Fruit fly (Drosophila melanogaster) whole organism, embryonic: Measurements from ENCODE around the gene CG12880.

Experiments used
- B-H1 ChIP-seq: fragments of 200-800 bp; sonication (Bioruptor generic); IDR thresholded peaks from 3 replicates; pipeline ENCODE4 v1.3.6; 2022; ENCODE audit warnings: missing biosample characterization, missing genetic modification characterization
- CG11723 ChIP-seq: fragments of 200-800 bp; sonication (Bioruptor generic); optimal IDR thresholded peaks from 2 replicates; lab custom pipeline; 2017; ENCODE audit warnings: missing biosample characterization, mild to moderate bottlenecking, missing genetic modification characterization
- CG1529 ChIP-seq: fragments of 200-800 bp; sonication (Bioruptor generic); optimal IDR thresholded peaks from 3 replicates; lab custom pipeline; 2018; ENCODE audit warnings: missing biosample characterization, missing genetic modification characterization
- CG15479 ChIP-seq: fragments of 200-800 bp; sonication (Bioruptor generic); optimal IDR thresholded peaks from 3 replicates; lab custom pipeline; 2019; ENCODE audit warnings: missing biosample characterization, mild to moderate bottlenecking, missing genetic modification characterization, moderate library complexity
- CG1602 ChIP-seq: fragments of 200-800 bp; sonication (Bioruptor generic); optimal IDR thresholded peaks from 3 replicates; lab custom pipeline; 2016; ENCODE audit warnings: missing biosample characterization, missing genetic modification characterization
- CG2116 ChIP-seq: fragments of 200-800 bp; sonication (Bioruptor generic); optimal IDR thresholded peaks from 3 replicates; lab custom pipeline; 2018; ENCODE audit warnings: missing biosample characterization, mild to moderate bottlenecking, missing genetic modification characterization
- CG2712 ChIP-seq: fragments of 200-800 bp; optimal IDR thresholded peaks from 3 replicates; lab custom pipeline; 2019; ENCODE audit warnings: missing biosample characterization, mild to moderate bottlenecking, missing genetic modification characterization, moderate library complexity
- CG33213 ChIP-seq: fragments of 200-800 bp; sonication (Bioruptor generic); optimal IDR thresholded peaks from 3 replicates; lab custom pipeline; 2016; ENCODE audit warnings: missing biosample characterization, missing genetic modification characterization
- CG4360 ChIP-seq: fragments of 200-800 bp; sonication (Bioruptor generic); IDR thresholded peaks from 2 replicates; pipeline ENCODE4 v1.3.6; 2022; ENCODE audit warnings: missing biosample characterization, missing genetic modification characterization
- CG6683 ChIP-seq: fragments of 200-800 bp; sonication (Bioruptor generic); optimal IDR thresholded peaks from 2 replicates; lab custom pipeline; 2017; ENCODE audit warnings: missing biosample characterization, mild to moderate bottlenecking, missing genetic modification characterization, missing genetic modification reagents
- CG7786 ChIP-seq: fragments of 200-800 bp; sonication (Bioruptor generic); optimal IDR thresholded peaks from 2 replicates; lab custom pipeline; 2016; ENCODE audit warnings: missing biosample characterization, missing genetic modification characterization
- CG8290 ChIP-seq, 3 experiments: fragments of 200-800 bp; sonication (Bioruptor generic); optimal IDR thresholded peaks; 2 replicates each; lab custom pipeline; 2016 to 2019; ENCODE audit warnings: missing biosample characterization in 3 of 3, missing genetic modification characterization in 3 of 3, mild to moderate bottlenecking in 2 of 3, moderate library complexity in 1 of 3
- CG9876 ChIP-seq: fragments of 200-800 bp; sonication (Bioruptor generic); optimal IDR thresholded peaks from 2 replicates; lab custom pipeline; 2016; ENCODE audit warnings: missing biosample characterization, missing genetic modification characterization
- CrebB ChIP-seq: fragments of 200-800 bp; sonication (Bioruptor generic); optimal IDR thresholded peaks from 3 replicates; lab custom pipeline; 2018; ENCODE audit warnings: missing biosample characterization, mild to moderate bottlenecking, missing genetic modification characterization
- Dek ChIP-seq: fragments of 200-800 bp; sonication (Bioruptor generic); optimal IDR thresholded peaks from 3 replicates; lab custom pipeline; 2019; ENCODE audit warnings: missing biosample characterization, mild to moderate bottlenecking, missing genetic modification characterization, moderate library complexity
- Dip3 ChIP-seq: fragments of 200-800 bp; sonication (Bioruptor generic); optimal IDR thresholded peaks from 3 replicates; lab custom pipeline; 2016; ENCODE audit warnings: missing biosample characterization, missing genetic modification characterization
- ERR ChIP-seq: fragments of 200-800 bp; sonication (Bioruptor generic); optimal IDR thresholded peaks from 2 replicates; lab custom pipeline; 2016; ENCODE audit warnings: missing biosample characterization, missing genetic modification characterization
- HLH54F ChIP-seq: fragments of 200-800 bp; sonication (Bioruptor generic); optimal IDR thresholded peaks from 3 replicates; lab custom pipeline; 2016; ENCODE audit warnings: missing biosample characterization, missing genetic modification characterization
- HmgZ ChIP-seq: fragments of 200-800 bp; sonication (Bioruptor generic); optimal IDR thresholded peaks from 2 replicates; lab custom pipeline; 2018; ENCODE audit warnings: missing biosample characterization, mild to moderate bottlenecking, missing genetic modification characterization
- Nf-YA ChIP-seq: fragments of 200-800 bp; sonication (Bioruptor generic); IDR thresholded peaks from 2 replicates; pipeline ENCODE4 v1.3.6; 2022; ENCODE audit warnings: missing biosample characterization, missing genetic modification characterization
- Nf-YC ChIP-seq: fragments of 200-800 bp; optimal IDR thresholded peaks from 3 replicates; lab custom pipeline; 2019; ENCODE audit warnings: missing biosample characterization, mild to moderate bottlenecking, missing genetic modification characterization, moderate library complexity
- Rfx ChIP-seq: fragments of 200-800 bp; sonication (Bioruptor generic); IDR thresholded peaks from 2 replicates; pipeline ENCODE4 v1.3.6; 2022; ENCODE audit warnings: missing biosample characterization, missing genetic modification characterization
- Sry-β ChIP-seq: fragments of 200-800 bp; sonication (Bioruptor generic); optimal IDR thresholded peaks from 2 replicates; lab custom pipeline; 2018; ENCODE audit warnings: missing biosample characterization, mild to moderate bottlenecking, missing genetic modification characterization, moderate library complexity
- YL-1 ChIP-seq: fragments of 200-800 bp; sonication (Bioruptor generic); optimal IDR thresholded peaks from 3 replicates; lab custom pipeline; 2017; ENCODE audit warnings: missing biosample characterization, mild to moderate bottlenecking, missing genetic modification characterization
- aop ChIP-seq: fragments of 200-800 bp; sonication (Bioruptor generic); IDR thresholded peaks from 2 replicates; pipeline ENCODE4 v1.3.6; 2022; ENCODE audit warnings: missing biosample characterization, missing genetic modification characterization
- bowl ChIP-seq: fragments of 200-800 bp; sonication (Bioruptor generic); IDR thresholded peaks from 2 replicates; pipeline ENCODE4 v1.3.6; 2022; ENCODE audit warnings: missing biosample characterization, missing genetic modification characterization
- crol ChIP-seq: fragments of 200-800 bp; sonication (Bioruptor generic); IDR thresholded peaks from 2 replicates; pipeline ENCODE4 v1.3.6; 2022; ENCODE audit warnings: missing biosample characterization, missing genetic modification characterization
- dpn ChIP-seq, 2 experiments: fragments of 200-800 bp; sonication (Bioruptor generic); optimal IDR thresholded peaks; 3 replicates each; lab custom pipeline; 2016; ENCODE audit warnings: missing biosample characterization in 2 of 2, missing genetic modification characterization in 2 of 2
- fru ChIP-seq: fragments of >200 bp; optimal IDR thresholded peaks from 2 replicates; lab custom pipeline; 2017
- ftz-f1 ChIP-seq: fragments of 200-800 bp; sonication (Bioruptor generic); optimal IDR thresholded peaks from 2 replicates; lab custom pipeline; 2016; ENCODE audit warnings: missing biosample characterization, missing genetic modification characterization
- gcm2 ChIP-seq: fragments of 200-800 bp; sonication (Bioruptor generic); optimal IDR thresholded peaks from 2 replicates; lab custom pipeline; 2016; ENCODE audit warnings: missing biosample characterization, missing genetic modification characterization
- gsb ChIP-seq: fragments of 200-800 bp; sonication (Bioruptor generic); IDR thresholded peaks from 2 replicates; pipeline ENCODE4 v1.3.6; 2022; ENCODE audit warnings: missing biosample characterization, missing genetic modification characterization
- gsb-n ChIP-seq: fragments of 200-800 bp; sonication (Bioruptor generic); optimal IDR thresholded peaks from 3 replicates; lab custom pipeline; 2018; ENCODE audit warnings: missing biosample characterization, mild to moderate bottlenecking, missing genetic modification characterization
- kah ChIP-seq: fragments of 200-800 bp; sonication (Bioruptor generic); optimal IDR thresholded peaks from 2 replicates; lab custom pipeline; 2018; ENCODE audit warnings: missing biosample characterization, mild to moderate bottlenecking, missing genetic modification characterization
- kay ChIP-seq: fragments of 200-800 bp; sonication (Bioruptor generic); optimal IDR thresholded peaks from 2 replicates; lab custom pipeline; 2016; ENCODE audit warnings: missing biosample characterization, missing genetic modification characterization
- lab ChIP-seq: fragments of 200-800 bp; sonication (Bioruptor generic); optimal IDR thresholded peaks from 3 replicates; lab custom pipeline; 2017; ENCODE audit warnings: missing biosample characterization, missing genetic modification characterization, mild to moderate bottlenecking, moderate library complexity, missing genetic modification reagents
- lbe ChIP-seq: fragments of 200-800 bp; sonication (Bioruptor generic); optimal IDR thresholded peaks from 2 replicates; lab custom pipeline; 2016; ENCODE audit warnings: missing biosample characterization, mild to moderate bottlenecking, missing genetic modification characterization
- mam ChIP-seq: fragments of 200-800 bp; sonication (Bioruptor generic); optimal IDR thresholded peaks from 3 replicates; lab custom pipeline; 2016; ENCODE audit warnings: missing biosample characterization, missing genetic modification characterization
- mld ChIP-seq: fragments of 200-800 bp; sonication (Bioruptor generic); IDR thresholded peaks from 3 replicates; pipeline ENCODE4 v1.3.6; 2022; ENCODE audit warnings: missing biosample characterization, missing genetic modification characterization; ENCODE audit not compliant: partially characterized antibody
- nerfin-2 ChIP-seq: fragments of 200-800 bp; sonication (Bioruptor generic); IDR thresholded peaks from 2 replicates; pipeline ENCODE4 v1.3.6; 2022; ENCODE audit warnings: missing biosample characterization, missing genetic modification characterization; ENCODE audit not compliant: partially characterized antibody
- onecut ChIP-seq: fragments of 200-800 bp; sonication (Bioruptor generic); IDR thresholded peaks from 2 replicates; pipeline ENCODE4 v1.3.6; 2022; ENCODE audit warnings: missing biosample characterization, missing genetic modification characterization
- prd ChIP-seq, 3 experiments: fragments of >200 bp in 2 of 3; fragments of 200-800 bp in 1 of 3; sonication (Bioruptor generic) in 1 of 3; optimal IDR thresholded peaks in 2 of 3; IDR thresholded peaks in 1 of 3; 2 replicates in 2 of 3; 3 replicates in 1 of 3; pipeline versions ENCODE4 v1.3.6 to Lab custom; 2017 to 2022; ENCODE audit warnings: missing biosample characterization in 1 of 3, missing genetic modification characterization in 1 of 3
- psq ChIP-seq: fragments of 200-800 bp; sonication (Bioruptor generic); optimal IDR thresholded peaks from 2 replicates; lab custom pipeline; 2017; ENCODE audit warnings: missing biosample characterization, missing genetic modification characterization
- pum ChIP-seq: fragments of 200-800 bp; sonication (Bioruptor generic); optimal IDR thresholded peaks from 2 replicates; lab custom pipeline; 2016; ENCODE audit warnings: missing biosample characterization, missing genetic modification characterization
- ranshi ChIP-seq: fragments of 200-800 bp; sonication (Bioruptor generic); IDR thresholded peaks from 2 replicates; pipeline ENCODE4 v1.3.6; 2022; ENCODE audit warnings: missing biosample characterization, missing genetic modification characterization
- rib ChIP-seq: fragments of 200-800 bp; sonication (Bioruptor generic); IDR thresholded peaks from 2 replicates; pipeline ENCODE4 v1.3.6; 2022; ENCODE audit warnings: missing biosample characterization, missing genetic modification characterization
- sens-2 ChIP-seq: fragments of 200-800 bp; sonication (Bioruptor generic); IDR thresholded peaks from 2 replicates; pipeline ENCODE4 v1.3.6; 2022; ENCODE audit warnings: missing biosample characterization, missing genetic modification characterization
- slp2 ChIP-seq: fragments of 200-800 bp; sonication (Bioruptor generic); optimal IDR thresholded peaks from 2 replicates; lab custom pipeline; 2016; ENCODE audit warnings: missing biosample characterization, missing genetic modification characterization
- tio ChIP-seq: fragments of 200-800 bp; sonication (Bioruptor generic); optimal IDR thresholded peaks from 2 replicates; lab custom pipeline; 2017; ENCODE audit warnings: missing biosample characterization, missing genetic modification characterization, inconsistent platforms
- vnd ChIP-seq: fragments of 200-800 bp; sonication (Bioruptor generic); IDR thresholded peaks from 3 replicates; pipeline ENCODE4 v1.3.6; 2022; ENCODE audit warnings: missing biosample characterization, missing genetic modification characterization; ENCODE audit not compliant: partially characterized antibody
- vvl ChIP-seq: fragments of 200-800 bp; sonication (Bioruptor generic); IDR thresholded peaks from 2 replicates; pipeline ENCODE4 v1.3.6; 2022; ENCODE audit warnings: missing biosample characterization, missing genetic modification characterization

Gene CG12880

DNA sequence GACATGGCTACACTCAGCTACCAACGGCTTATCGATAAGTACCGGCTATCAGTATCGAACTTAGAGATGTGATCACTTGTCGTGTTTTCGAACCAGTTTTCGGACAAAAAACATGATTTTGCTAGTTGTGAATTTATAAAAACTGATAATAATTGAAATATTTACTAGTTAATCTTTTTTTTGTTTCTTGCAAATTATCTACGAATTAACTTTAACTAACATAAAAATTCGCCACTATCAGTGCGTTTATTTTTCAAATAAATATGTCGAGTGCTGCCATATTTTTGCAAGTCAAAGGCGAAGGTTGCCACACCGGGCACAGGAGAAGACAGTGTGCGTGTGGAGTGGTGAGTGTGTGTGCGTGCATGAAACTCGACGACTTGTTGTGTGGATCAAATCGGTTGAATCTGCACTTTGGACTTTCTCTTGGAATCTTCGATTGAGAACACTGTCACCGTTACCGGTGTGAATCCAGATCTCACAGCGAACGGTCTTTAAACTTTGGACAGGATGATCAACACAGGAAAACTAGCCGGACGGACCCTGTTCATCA lies 8.5 kb upstream of the CG12880 start, which contains the start of gene Hsdl2 (continued):
- TF ChIP-seq gcm2 (GFP tag; lab: Kevin White, UChicago) = peak; percentile 7
- peak in 1 of 2 experiments; percentile 29 for TF ChIP-seq dpn (GFP tag; optimal IDR thresholded peaks at IDR 0.05; lab: Kevin White, UChicago)
- TF ChIP-seq B-H1 (GFP tag; lab: Robert Waterston, UW) = no peak
- no peak for TF ChIP-seq CG11723
- peak; percentile 50 for TF ChIP-seq Dip3 (GFP tag; lab: Kevin White, UChicago)
- TF ChIP-seq gsb (GFP tag; lab: Robert Waterston, UW) = no peak
- peak; percentile 90 for TF ChIP-seq CG2116 (GFP tag; lab: Kevin White, UChicago)
- TF ChIP-seq CG8290 (GFP tag; optimal IDR thresholded peaks at IDR 0.05; lab: Kevin White, UChicago) = no peak
- TF ChIP-seq CG8290 (tag; optimal IDR thresholded peaks at IDR 0.05; lab: Kevin White, UChicago) = no peak
- TF ChIP-seq vvl (GFP tag; lab: Robert Waterston, UW) = 0 out of 2 replicates have a peak, but pooled peaks have one; percentile 42
- TF ChIP-seq aop (GFP tag; lab: Robert Waterston, UW) = no peak
- TF ChIP-seq fru = no peak
- TF ChIP-seq psq (GFP tag; lab: Kevin White, UChicago) = no peak
- no peak for TF ChIP-seq CG9876
- peak; percentile 7 for TF ChIP-seq CG7786 (GFP tag; lab: Kevin White, UChicago)
- no peak for TF ChIP-seq ranshi (GFP tag; lab: Robert Waterston, UW)
- TF ChIP-seq Sry-β (GFP tag; lab: Kevin White, UChicago) = no peak
- peak; percentile 70 for TF ChIP-seq YL-1 (GFP tag; lab: Kevin White, UChicago)
- TF ChIP-seq nerfin-2 (GFP tag; lab: Robert Waterston, UW) = peak; percentile 57
- TF ChIP-seq tio (GFP tag; lab: Kevin White, UChicago) = no peak
- no peak for TF ChIP-seq Nf-YA (GFP tag; lab: Robert Waterston, UW)
- peak; percentile 56 for TF ChIP-seq HLH54F (GFP tag; lab: Kevin White, UChicago)
- no peak for TF ChIP-seq CG4360 (GFP tag; lab: Robert Waterston, UW)
- no peak for TF ChIP-seq CG6683 (GFP tag; lab: Kevin White, UChicago)
- TF ChIP-seq CrebB (tag; lab: Kevin White, UChicago) = no peak
- no peak for TF ChIP-seq mld (GFP tag; lab: Robert Waterston, UW)
- TF ChIP-seq bowl (GFP tag; lab: Robert Waterston, UW) = no peak
- no peak for TF ChIP-seq Nf-YC
- no peak for TF ChIP-seq CG15479 (GFP tag; lab: Kevin White, UChicago)
- no peak for TF ChIP-seq sens-2 (GFP tag; lab: Robert Waterston, UW)
- no peak for TF ChIP-seq ftz-f1 (GFP tag; lab: Kevin White, UChicago)
- no peak for TF ChIP-seq crol (GFP tag; lab: Robert Waterston, UW)
- no peak for TF ChIP-seq prd (optimal IDR thresholded peaks at IDR 0.05; lab: Kevin White, UChicago)
- TF ChIP-seq prd (GFP tag; IDR thresholded peaks at IDR 0.05; lab: Robert Waterston, UW) = peak; percentile 70
- no peak for TF ChIP-seq kah (GFP tag; lab: Kevin White, UChicago)
- no peak for TF ChIP-seq lbe (GFP tag; lab: Kevin White, UChicago)
- peak; percentile 51; the same call in 2 of the 3 replicates for TF ChIP-seq vnd (GFP tag; lab: Robert Waterston, UW)
- no peak for TF ChIP-seq slp2 (GFP tag; lab: Kevin White, UChicago)
- TF ChIP-seq ERR (GFP tag; lab: Kevin White, UChicago) = no peak
- peak; percentile 63; the same call in 1 of the 2 replicates for TF ChIP-seq Rfx (GFP tag; lab: Robert Waterston, UW)
- peak; percentile 0 for TF ChIP-seq CG1602
- TF ChIP-seq rib = no peak
- TF ChIP-seq Dek (tag; lab: Kevin White, UChicago) = peak; percentile 11
- no peak for TF ChIP-seq CG2712 (tag; lab: Kevin White, UChicago)
- TF ChIP-seq mam = peak; percentile 7
- no peak for TF ChIP-seq onecut (GFP tag; lab: Robert Waterston, UW)
- no peak for TF ChIP-seq lab (GFP tag; lab: Kevin White, UChicago)
- TF ChIP-seq CG1529 (GFP tag; lab: Kevin White, UChicago) = no peak
- TF ChIP-seq gsb-n = no peak
- no peak for TF ChIP-seq kay
- TF ChIP-seq pum (GFP tag; lab: Kevin White, UChicago) = peak; percentile 0
- TF ChIP-seq CG33213 (GFP tag; lab: Kevin White, UChicago) = peak; percentile 38
- TF ChIP-seq HmgZ (tag; lab: Kevin White, UChicago) = peak; percentile 84
